Worm (Caenorhabditis elegans) whole organism, late embryonic: ENCODE results near the gene clec-262.

Experiments
- T23F11.4 ChIP-seq: fragments of 200-800 bp; sonication (Bioruptor generic); optimal IDR thresholded peaks from 2 replicates; lab custom pipeline; 2018; ENCODE audit warnings: mild to moderate bottlenecking, missing genetic modification characterization, missing compliant biosample characterization
- ahr-1 ChIP-seq: sonication (generic microtip); optimal IDR thresholded peaks from 2 replicates; lab custom pipeline; 2016; ENCODE audit warnings: missing genetic modification characterization, missing compliant biosample characterization
- ama-1 ChIP-seq: fragments of 150-350 bp; optimal IDR thresholded peaks from 2 replicates; lab custom pipeline; 2014
- ceh-19 ChIP-seq: fragments of 200-800 bp; sonication (Bioruptor generic); optimal IDR thresholded peaks from 2 replicates; lab custom pipeline; 2018; ENCODE audit warnings: mild to moderate bottlenecking, missing genetic modification characterization, missing compliant biosample characterization
- ceh-30 ChIP-seq: fragments of 150-350 bp; optimal IDR thresholded peaks from 2 replicates; lab custom pipeline; 2014; ENCODE audit warnings: missing biosample characterization, missing genetic modification characterization
- ceh-45 ChIP-seq: fragments of 200-800 bp; sonication (Bioruptor generic); IDR thresholded peaks from 2 replicates; pipeline ENCODE4 v1.3.6; 2022; ENCODE audit warnings: missing genetic modification reagents, missing genetic modification characterization, missing compliant biosample characterization
- hlh-30 ChIP-seq: sonication (generic microtip); optimal IDR thresholded peaks from 2 replicates; lab custom pipeline; 2017; ENCODE audit warnings: antibody characterized with exemption, missing genetic modification characterization, missing compliant biosample characterization; ENCODE audit not compliant: insufficient read depth
- lin-11 ChIP-seq: fragments of 200-800 bp; sonication (Bioruptor generic); optimal IDR thresholded peaks from 2 replicates; lab custom pipeline; 2018; ENCODE audit warnings: mild to moderate bottlenecking, missing genetic modification characterization, missing compliant biosample characterization
- nfya-1 ChIP-seq: sonication (generic microtip); optimal IDR thresholded peaks from 2 replicates; lab custom pipeline; 2017; ENCODE audit warnings: missing genetic modification characterization, mild to moderate bottlenecking, missing compliant biosample characterization, antibody characterized with exemption, moderate library complexity
- pag-3 ChIP-seq: sonication (generic microtip); optimal IDR thresholded peaks from 2 replicates; lab custom pipeline; 2016; ENCODE audit warnings: missing compliant biosample characterization, missing genetic modification characterization, borderline replicate concordance
- pax-1 ChIP-seq: fragments of 150-350 bp; optimal IDR thresholded peaks from 2 replicates; lab custom pipeline; 2014; ENCODE audit warnings: missing biosample characterization, missing genetic modification characterization
- pha-4 ChIP-seq: fragments of 150-350 bp; optimal IDR thresholded peaks from 2 replicates; lab custom pipeline; 2018; ENCODE audit warnings: missing biosample characterization, missing genetic modification reagents, missing genetic modification characterization
- pqm-1 ChIP-seq: sonication (generic microtip); optimal IDR thresholded peaks from 2 replicates; lab custom pipeline; 2016; ENCODE audit warnings: missing genetic modification characterization, missing compliant biosample characterization
- pros-1 ChIP-seq: fragments of 150-350 bp; optimal IDR thresholded peaks from 2 replicates; lab custom pipeline; 2014; ENCODE audit warnings: missing biosample characterization, missing genetic modification reagents, missing genetic modification characterization
- sdc-2 ChIP-seq: sonication (generic microtip); optimal IDR thresholded peaks from 2 replicates; lab custom pipeline; 2016; ENCODE audit warnings: missing genotype, missing genetic modification characterization, missing compliant biosample characterization
- sox-4 ChIP-seq: sonication (generic microtip); optimal IDR thresholded peaks from 2 replicates; lab custom pipeline; 2017; ENCODE audit warnings: mild to moderate bottlenecking, missing genetic modification characterization, inconsistent platforms, missing compliant biosample characterization
- ztf-16 ChIP-seq: sonication (generic microtip); optimal IDR thresholded peaks from 2 replicates; lab custom pipeline; 2017; ENCODE audit warnings: missing genetic modification characterization, missing compliant biosample characterization

Gene clec-262

DNA sequence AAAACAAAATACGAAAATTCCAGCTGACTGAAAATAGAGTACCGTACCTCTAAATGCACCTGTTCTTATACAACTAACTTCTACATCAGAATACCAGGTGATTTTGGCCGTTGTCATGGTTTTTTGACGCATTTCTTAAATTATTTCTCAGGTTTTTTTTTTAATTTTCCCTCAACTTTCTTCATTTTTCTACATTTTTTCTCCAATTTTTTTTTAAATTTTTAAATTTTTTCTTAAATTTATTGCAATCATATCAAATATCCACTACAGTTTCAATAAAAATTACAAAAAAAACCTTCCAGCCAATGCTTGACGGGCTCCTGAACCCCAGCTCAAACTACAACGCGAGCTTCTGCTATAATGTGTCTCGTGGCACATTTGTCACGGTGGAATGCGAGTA, 39.6 kb downstream of the clec-262 start, which contains the start of gene K02E2.1:
K02E2.1 (plus strand) TSS at position 301 of the 400 bp plus-strand sequence.
- TF ChIP-seq pros-1 (no peak), nfya-1 (no peak), pax-1 (tag; lab: Kevin White, UChicago) (no peak), ahr-1 (no peak), sdc-2 (tag; lab: Kevin White, UChicago) (no peak), T23F11.4 (GFP tag; lab: Kevin White, UChicago) (no peak), pag-3 (no peak), pqm-1 (tag; lab: Kevin White, UChicago) (no peak), ama-1 (no peak), pha-4 (tag; lab: Kevin White, UChicago) (no peak), hlh-30 (no peak), ceh-45 (GFP tag; lab: Robert Waterston, UW) (no peak), lin-11 (no peak), ztf-16 (no peak), ceh-19 (GFP tag; lab: Kevin White, UChicago) (no peak)

DNA sequence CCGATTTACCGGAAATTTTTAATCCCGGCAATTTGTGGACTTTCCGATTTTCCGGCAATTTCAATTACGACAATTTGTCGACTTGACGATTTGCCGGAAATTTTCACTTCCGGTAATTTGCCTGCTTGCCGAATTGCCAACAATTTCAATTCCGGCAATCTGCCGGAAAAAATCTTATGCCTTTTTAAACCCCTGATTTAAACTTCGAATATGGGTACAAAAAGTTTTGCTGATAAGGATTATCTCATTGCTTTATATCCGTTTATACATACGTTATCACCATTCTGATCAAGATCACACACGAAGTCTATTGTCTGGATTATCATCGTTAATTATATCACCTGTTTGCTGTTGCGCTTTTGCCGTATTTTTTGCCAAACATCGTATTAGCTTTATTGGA, 44.9 kb downstream of the clec-262 start, which contains the start of gene grd-11:
grd-11 (plus strand) TSS at position 301 of the 400 bp plus-strand sequence.
- TF ChIP-seq sox-4 (tag; lab: Kevin White, UChicago) (no peak), T23F11.4 (GFP tag; lab: Kevin White, UChicago) (no peak), ceh-30 (tag; lab: Kevin White, UChicago) (no peak)
